Fruit fly (Drosophila melanogaster): ENCODE measurements around the gene CG8927.

Gene CG8927

dm6 chr3R:16207074-16207609, 26.3 kb downstream of the CG8927 start (continued):
- TF ChIP-seq CG3163 (GFP tag; optimal IDR thresholded peaks at IDR 0.05) = peak; percentile 31
- no peak for TF ChIP-seq gfzf (GFP tag; optimal IDR thresholded peaks at IDR 0.05)
- peak; percentile 18; the same call in 1 of the 2 replicates for TF ChIP-seq CG3847 (GFP tag; IDR thresholded peaks at IDR 0.05)
- TF ChIP-seq CG14667 (GFP tag; IDR thresholded peaks at IDR 0.05) = no peak
- no peak for TF ChIP-seq CG14014 (GFP tag; IDR thresholded peaks at IDR 0.05)
- peak; percentile 15 for TF ChIP-seq da (GFP tag; optimal IDR thresholded peaks at IDR 0.05)
- TF ChIP-seq CG32767 (GFP tag; IDR thresholded peaks at IDR 0.05) = peak; percentile 93
- TF ChIP-seq otp (GFP tag; IDR thresholded peaks at IDR 0.05) = no peak
- no peak for TF ChIP-seq jigr1 (GFP tag; IDR thresholded peaks at IDR 0.05)
- no peak for TF ChIP-seq CG2889 (GFP tag; IDR thresholded peaks at IDR 0.05)
- no peak for TF ChIP-seq usp (GFP tag; optimal IDR thresholded peaks at IDR 0.05)
- TF ChIP-seq CG31441 (GFP tag; IDR thresholded peaks at IDR 0.05) = no peak; the same call in 1 of the 2 replicates
- 0 out of 2 replicates have a peak, but pooled peaks have one; percentile 7 for TF ChIP-seq lmd (GFP tag; IDR thresholded peaks at IDR 0.05)
- no peak for TF ChIP-seq ATbp (GFP tag; optimal IDR thresholded peaks at IDR 0.05)
- TF ChIP-seq Dad (GFP tag; optimal IDR thresholded peaks at IDR 0.05) = no peak
- TF ChIP-seq Trl (optimal IDR thresholded peaks at IDR 0.05) = peak in 1 of 2 experiments; percentile 11
- no peak for TF ChIP-seq Trl (GFP tag; optimal IDR thresholded peaks at IDR 0.05)
- TF ChIP-seq CG17328 (GFP tag; IDR thresholded peaks at IDR 0.05) = no peak
- no peak for TF ChIP-seq CG1024 (GFP tag; IDR thresholded peaks at IDR 0.05)
- no peak for TF ChIP-seq gsb-n (tag; optimal IDR thresholded peaks at IDR 0.05)
- TF ChIP-seq sna (GFP tag; IDR thresholded peaks at IDR 0.05; ENCODE audit: partially characterized antibody) = 0 out of 2 replicates have a peak, but pooled peaks have one; percentile 56
- TF ChIP-seq CG30403 (GFP tag; optimal IDR thresholded peaks at IDR 0.05) = no peak
- TF ChIP-seq repo (GFP tag; optimal IDR thresholded peaks at IDR 0.05) = no peak
- no peak for TF ChIP-seq Spps (tag; optimal IDR thresholded peaks at IDR 0.05)
- TF ChIP-seq CG17802 (tag; optimal IDR thresholded peaks at IDR 0.05) = no peak
- peak; percentile 22 for TF ChIP-seq org-1 (GFP tag; optimal IDR thresholded peaks at IDR 0.05)
- TF ChIP-seq Deaf1 (tag; optimal IDR thresholded peaks at IDR 0.05) = peak; percentile 98
- TF ChIP-seq Sox100B (GFP tag; optimal IDR thresholded peaks at IDR 0.05) = no peak
- TF ChIP-seq br (optimal IDR thresholded peaks at IDR 0.05) = no peak
- TF ChIP-seq kay (GFP tag; optimal IDR thresholded peaks at IDR 0.05) = no peak
- TF ChIP-seq CG2199 (GFP tag; IDR thresholded peaks at IDR 0.05) = peak; percentile 94
- no peak for TF ChIP-seq bowl (GFP tag; IDR thresholded peaks at IDR 0.05)
- no peak for TF ChIP-seq CG12744 (GFP tag; optimal IDR thresholded peaks at IDR 0.05)
- TF ChIP-seq corto (GFP tag; optimal IDR thresholded peaks at IDR 0.05) = no peak
- TF ChIP-seq BtbVII (GFP tag; optimal IDR thresholded peaks at IDR 0.05) = no peak
- TF ChIP-seq CG3065 (GFP tag; optimal IDR thresholded peaks at IDR 0.05) = no peak
- TF ChIP-seq CG32532 (GFP tag; IDR thresholded peaks at IDR 0.05) = 0 out of 2 replicates have a peak, but pooled peaks have one; percentile 10
- no peak for TF ChIP-seq Six4 (GFP tag; optimal IDR thresholded peaks at IDR 0.05)
- TF ChIP-seq CG7271 (tag; optimal IDR thresholded peaks at IDR 0.05) = no peak
- TF ChIP-seq psq (GFP tag; optimal IDR thresholded peaks at IDR 0.05) = peak; percentile 36
- TF ChIP-seq CG3281 (GFP tag; optimal IDR thresholded peaks at IDR 0.05) = no peak
- peak; percentile 81 for TF ChIP-seq sens (GFP tag)
- TF ChIP-seq Atf-2 (GFP tag; optimal IDR thresholded peaks at IDR 0.05) = no peak
- peak; percentile 43 for TF ChIP-seq CG2120 (GFP tag; optimal IDR thresholded peaks at IDR 0.05)
- TF ChIP-seq ap (GFP tag; IDR thresholded peaks at IDR 0.05) = no peak
- no peak for TF ChIP-seq shn (GFP tag; optimal IDR thresholded peaks at IDR 0.05)
- peak; percentile 88 for TF ChIP-seq Med (GFP tag)
- no peak for TF ChIP-seq BEAF-32 (GFP tag; optimal IDR thresholded peaks at IDR 0.05)
- TF ChIP-seq CG8478 (optimal IDR thresholded peaks at IDR 0.05) = peak; percentile 34
- peak; percentile 7 for TF ChIP-seq MESR4 (GFP tag; optimal IDR thresholded peaks at IDR 0.05)
- TF ChIP-seq sima (GFP tag; optimal IDR thresholded peaks at IDR 0.05) = no peak
- no peak for TF ChIP-seq tap (tag; optimal IDR thresholded peaks at IDR 0.05)
- no peak for TF ChIP-seq zfh2 (GFP tag; optimal IDR thresholded peaks at IDR 0.05)
- TF ChIP-seq CG12299 (tag; optimal IDR thresholded peaks at IDR 0.05) = no peak
